Fruit fly (Drosophila melanogaster): Measurements from ENCODE around the gene RfC38.
A peak's percentile ranks its signal among the peaks of the same experiment; 100 is the strongest.

Gene RfC38

DNA sequence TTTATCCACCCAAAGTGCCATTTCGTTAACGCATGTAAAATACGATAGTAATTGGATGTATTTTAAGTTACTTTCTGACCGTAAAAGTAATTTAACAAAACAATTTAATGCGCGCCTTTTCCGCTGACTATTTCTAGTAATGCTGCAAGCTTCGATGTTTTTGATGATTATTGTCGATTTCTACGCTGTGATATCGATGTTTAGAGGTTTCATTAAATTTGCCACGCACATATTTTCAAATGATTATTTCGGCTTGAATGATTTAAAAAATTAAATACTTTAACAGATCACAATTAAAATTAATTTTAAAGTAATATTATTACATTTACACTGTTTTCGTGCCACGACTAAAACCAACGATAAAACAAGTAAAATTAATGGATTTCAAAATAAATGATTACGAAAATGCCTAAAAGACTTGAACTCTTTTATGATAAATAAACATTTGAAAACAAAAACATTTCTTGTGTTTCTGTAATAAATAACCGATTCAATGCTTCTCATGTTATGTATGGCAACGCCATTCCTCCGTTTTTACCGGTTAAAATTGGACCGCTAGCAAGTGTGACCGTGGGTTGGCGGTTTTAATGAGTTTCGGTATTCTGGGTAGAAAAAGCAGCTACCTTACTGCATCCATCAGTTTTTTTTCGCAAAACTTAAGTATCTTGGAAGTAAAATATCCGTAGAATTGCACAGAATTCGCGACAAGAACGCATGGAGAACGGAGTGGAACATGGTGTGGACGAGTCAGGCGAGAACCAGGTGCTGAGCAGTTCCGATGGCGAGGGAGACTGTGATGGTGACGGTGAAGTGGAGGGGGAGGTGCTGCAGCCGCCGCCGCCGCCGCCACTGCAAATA, at the start of gene RfC38, which contains the start of gene CG4751:
Gene RfC38 (minus strand): TSS at position 495 of the 858 bp plus-strand sequence.
Gene CG4751 (plus strand): TSS at position 587 of the 858 bp plus-strand sequence.
- TF ChIP-seq CG8478 (optimal IDR thresholded peaks at IDR 0.05) (no peak), CTCF (optimal IDR thresholded peaks at IDR 0.05) (no peak)

DNA sequence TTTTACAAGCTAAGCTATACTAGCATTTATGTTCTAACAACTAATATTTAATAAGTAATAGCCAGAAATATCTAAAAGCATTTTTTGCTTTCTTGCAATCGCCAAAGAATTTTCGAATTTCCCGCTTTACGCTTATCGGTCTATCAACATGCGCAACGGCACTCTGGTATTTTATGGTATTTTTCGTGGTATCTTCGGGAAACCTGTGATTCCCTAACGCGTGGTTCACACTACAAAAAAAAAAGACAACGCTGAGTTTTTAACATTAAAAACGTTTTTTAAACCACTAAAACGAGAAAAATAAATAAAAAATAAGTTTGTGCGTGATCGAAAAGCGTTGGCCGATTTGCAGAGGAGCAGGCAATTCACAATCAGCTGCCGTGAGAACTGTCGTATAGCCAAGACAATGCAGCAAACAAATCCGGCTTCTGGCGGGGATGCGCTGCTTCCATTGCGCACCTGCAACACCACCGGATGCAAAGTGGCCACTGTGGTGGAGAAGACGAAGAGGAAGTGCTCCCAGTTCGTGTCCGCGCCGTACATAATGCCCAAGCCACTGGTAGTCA, 48.5 kb upstream of the RfC38 start, which contains the start of gene Boh2:
Gene Boh2 (plus strand): TSS at position 207 of the 566 bp plus-strand sequence.
- TF ChIP-seq CG8478 (optimal IDR thresholded peaks at IDR 0.05) (no peak), CTCF (optimal IDR thresholded peaks at IDR 0.05) (peak in 1 of 2 experiments; percentile 8)

DNA sequence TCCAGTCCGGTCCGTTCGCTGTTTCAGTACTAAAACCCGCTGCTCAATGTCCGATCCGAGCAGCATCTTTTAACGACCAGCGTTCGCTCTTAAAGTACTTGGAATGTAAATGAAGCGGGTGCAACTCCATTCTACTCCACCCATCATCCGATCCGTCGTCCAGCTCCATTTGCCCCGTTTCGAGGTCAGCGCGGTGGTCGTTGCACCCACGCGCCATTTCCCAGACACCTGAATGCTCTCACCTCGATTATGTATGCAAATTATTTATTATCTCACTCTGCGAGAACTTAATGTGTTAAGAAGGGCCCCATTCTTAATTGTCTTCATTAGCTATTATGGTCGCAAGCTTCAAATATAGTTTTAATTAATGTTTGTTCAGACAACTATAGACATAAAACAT, 47.9 kb upstream of the RfC38 start:
- no peak for TF ChIP-seq CTCF (optimal IDR thresholded peaks at IDR 0.05)
- no peak for TF ChIP-seq CG8478 (optimal IDR thresholded peaks at IDR 0.05)

DNA sequence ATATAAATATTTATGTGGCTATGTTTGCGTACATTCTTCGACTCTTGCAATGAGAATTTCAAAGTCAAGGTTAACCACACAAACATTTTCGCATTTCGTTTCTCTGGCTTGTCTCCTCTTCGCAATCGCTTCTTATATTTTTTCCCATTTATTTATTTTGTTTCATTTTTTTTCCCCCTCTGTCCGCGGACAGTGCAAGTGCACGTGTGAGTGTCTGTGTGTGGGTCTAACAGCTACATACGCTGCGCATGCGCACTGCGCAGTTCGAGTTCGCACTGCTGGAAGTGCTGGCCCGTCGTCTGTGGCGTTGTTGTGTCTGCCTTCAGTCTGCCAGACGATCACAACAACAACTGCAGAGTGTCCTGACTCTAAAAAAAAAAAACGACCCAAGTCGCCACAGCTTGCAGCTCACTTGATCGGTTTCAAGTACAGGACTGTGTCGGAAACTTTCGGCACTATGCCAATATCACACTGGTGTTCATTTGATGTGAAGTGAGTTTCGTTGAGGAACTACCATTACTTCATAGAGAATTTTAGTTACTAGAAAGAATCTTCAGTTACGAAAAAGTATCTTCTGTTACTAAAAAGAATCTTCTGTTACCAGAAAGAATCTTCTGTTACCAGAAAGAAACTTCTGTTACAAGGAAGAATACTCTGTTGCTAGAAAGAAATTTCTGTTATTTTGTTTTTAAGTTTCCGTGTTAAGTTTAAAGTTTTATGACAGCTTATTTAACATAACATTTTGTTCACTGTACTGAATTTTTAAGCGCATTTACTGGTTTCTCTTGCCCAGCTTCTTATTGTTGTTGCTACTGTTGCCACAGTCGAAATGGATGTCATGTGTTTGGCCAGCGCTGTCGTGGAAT, 45.2 kb upstream of the RfC38 start:
- TF ChIP-seq CG8478 (optimal IDR thresholded peaks at IDR 0.05), result no peak
- TF ChIP-seq CTCF (optimal IDR thresholded peaks at IDR 0.05), result no peak

DNA sequence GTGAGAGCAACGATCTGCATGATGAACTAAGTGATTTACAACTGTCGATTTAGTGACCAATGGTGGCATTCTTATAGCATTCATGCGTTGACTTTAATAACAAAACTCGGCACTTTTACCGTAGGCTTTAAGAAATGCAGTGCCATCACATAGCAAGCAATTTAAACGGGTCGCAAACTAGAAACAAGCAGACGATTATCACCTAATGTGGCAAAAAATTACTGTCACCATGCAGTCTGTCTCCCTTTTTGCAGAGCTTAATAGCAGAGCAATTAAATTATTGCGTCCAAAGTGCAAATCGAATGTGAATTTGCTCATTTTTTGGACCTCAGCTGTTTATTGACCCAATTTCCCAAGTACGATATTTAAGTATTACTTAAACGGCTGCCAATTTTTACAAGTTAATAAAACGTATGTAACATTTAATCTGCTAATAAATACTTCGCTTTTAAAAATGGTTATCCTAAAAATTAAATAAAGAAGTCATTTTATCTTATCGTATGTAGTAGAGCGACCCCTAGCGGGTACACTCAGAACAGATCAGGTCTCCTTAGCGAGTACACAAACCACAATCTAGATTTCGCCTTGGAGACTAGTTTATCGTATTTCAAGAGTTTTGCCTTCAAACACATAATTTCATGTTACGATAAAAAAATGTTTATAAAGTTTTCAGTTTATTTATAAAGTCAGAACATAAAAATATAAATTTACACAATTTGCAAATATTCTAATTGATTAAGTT, 41.3 kb upstream of the RfC38 start, which contains the start of gene Vm32E:
Gene Vm32E (minus strand): TSS at position 51 of the 742 bp plus-strand sequence.
- no peak for TF ChIP-seq CG8478 (optimal IDR thresholded peaks at IDR 0.05)
- peak; percentile 79 to 92 for TF ChIP-seq CTCF (optimal IDR thresholded peaks at IDR 0.05)

DNA sequence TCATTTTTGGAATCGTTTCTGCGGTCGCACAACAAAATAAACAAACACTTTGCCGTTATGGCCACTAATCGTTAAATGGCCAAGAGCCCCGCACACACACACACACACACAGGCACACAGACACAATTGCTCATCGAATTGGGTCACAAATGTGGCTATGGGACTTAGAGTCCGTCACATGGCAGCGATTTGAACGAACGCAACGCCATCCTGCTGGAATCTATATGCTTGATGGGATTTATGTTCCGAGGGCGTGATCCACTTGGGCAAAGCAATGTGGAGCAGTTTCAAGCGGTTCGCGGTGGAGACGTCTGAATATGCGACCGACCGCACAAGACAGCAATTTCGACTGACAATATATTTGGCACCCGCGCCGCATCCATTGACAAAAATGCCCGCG, 40.1 kb upstream of the RfC38 start:
- TF ChIP-seq CTCF (optimal IDR thresholded peaks at IDR 0.05) (no peak), CG8478 (optimal IDR thresholded peaks at IDR 0.05) (no peak)

DNA sequence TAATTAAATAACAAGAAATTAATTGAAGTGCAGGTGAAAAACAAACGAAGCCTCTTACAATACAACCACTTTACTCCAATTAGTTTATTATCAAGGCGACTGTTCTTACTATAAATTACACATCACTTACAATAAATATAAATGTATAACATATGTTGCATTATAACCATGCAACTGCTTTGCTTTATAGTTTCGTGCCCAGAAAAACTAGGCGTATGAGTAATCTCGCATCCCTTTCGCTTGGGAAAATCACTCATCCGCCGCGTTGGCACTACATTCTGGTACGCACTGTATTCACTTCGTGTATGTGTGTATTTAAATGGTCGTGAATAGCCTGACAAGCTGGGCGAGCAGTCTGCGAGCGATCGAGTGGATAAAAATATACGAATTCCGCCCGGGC, 39.5 kb upstream of the RfC38 start:
- TF ChIP-seq CG8478 (optimal IDR thresholded peaks at IDR 0.05), result no peak
- no peak for TF ChIP-seq CTCF (optimal IDR thresholded peaks at IDR 0.05)

DNA sequence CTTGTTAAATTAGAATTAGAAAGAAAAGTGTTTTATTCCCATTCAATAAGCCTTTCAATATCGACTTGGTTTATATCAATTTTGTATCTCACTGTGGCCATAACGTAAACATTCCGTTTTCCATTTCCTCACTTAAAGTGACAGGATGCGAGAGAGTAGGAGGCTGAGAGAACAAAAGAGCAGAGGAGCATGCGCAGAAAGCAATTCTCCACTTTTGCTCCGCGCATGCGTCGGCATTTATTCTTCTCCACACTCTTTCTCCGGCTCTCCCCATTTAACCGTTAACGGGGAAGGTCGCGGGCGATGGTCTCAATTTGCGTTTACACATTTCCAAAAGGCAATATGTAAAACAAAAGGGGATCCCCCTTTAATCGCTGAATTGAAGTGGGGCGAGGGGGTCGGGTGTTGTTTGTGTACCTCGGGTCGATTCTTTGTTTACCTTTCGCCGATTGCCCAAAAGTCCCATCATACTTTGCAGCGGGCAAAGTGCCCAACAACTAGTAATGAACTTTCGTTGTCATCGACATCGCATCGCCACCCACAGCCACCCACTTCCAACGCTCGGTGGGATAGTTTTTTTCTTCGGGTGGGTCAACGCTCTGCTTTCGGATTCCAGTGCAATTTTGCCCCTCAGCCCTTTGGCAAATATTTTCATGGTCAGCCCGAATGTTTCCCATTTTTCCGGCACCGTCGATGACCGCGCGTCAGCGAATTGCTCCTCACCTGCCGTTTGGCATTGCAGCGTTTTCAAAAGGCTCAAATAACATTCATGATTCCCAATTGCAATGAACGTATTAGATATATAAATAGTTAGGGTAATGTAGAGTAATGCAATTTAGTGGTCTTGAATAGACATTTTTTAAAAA, 38.5 kb upstream of the RfC38 start:
- TF ChIP-seq CTCF (optimal IDR thresholded peaks at IDR 0.05) (no peak), CG8478 (optimal IDR thresholded peaks at IDR 0.05) (no peak)

DNA sequence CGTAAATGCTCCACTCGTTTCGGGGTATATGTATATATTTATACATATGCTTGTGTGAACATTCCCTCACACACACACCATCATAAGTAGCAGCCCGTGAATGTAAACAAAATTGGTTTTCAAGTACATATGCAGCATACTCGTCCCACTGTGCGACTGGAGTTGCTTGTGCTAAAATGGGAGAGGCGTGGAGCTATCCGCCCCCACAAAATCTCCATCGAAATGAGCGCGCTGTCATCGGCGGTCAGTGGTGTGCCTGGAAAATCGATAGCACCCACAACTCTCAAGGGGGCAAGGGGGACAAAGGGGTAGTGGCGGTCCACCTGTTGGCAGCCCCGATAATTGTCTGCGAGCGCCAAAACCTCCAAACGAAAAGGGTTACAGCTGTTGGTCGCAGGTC, 37.6 kb upstream of the RfC38 start:
- TF ChIP-seq CTCF (optimal IDR thresholded peaks at IDR 0.05) (no peak), CG8478 (optimal IDR thresholded peaks at IDR 0.05) (no peak)

DNA sequence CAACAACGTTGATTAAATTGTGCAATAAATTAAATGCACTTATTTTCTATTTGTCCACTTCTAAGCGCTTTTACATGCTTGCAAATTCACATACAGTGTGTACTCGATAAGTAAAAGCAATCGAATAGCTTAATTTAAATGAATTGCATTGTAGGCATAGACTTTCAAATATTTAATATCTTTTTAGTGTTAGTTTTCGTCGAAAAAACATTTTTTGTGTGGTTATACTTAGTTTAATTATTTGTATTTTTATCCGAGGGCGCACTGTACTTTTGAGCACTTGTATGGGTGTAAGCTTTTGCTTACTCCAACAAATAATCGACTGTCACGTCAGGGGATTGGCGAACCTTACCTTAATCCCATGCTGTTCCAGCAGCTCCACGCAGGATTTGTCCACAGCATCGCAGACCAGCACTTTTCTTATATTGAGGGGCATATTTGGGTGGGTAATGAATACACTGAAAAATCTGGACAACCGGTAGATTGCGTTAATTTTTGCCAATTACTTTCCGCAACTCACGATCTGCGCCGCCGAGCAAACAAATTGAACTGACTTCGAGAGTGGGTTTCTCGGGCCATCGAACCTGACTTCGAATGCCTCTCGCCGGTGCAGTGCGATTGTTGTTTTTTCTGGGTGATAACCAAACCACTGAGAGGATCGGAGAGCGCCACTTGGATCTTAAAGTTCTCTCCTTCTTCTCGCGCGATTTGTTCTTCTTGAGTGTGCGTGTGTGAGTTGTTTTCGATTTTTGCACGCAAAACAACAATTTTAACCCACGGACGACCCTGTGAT, 24.9 kb upstream of the RfC38 start, which contains the start of gene CG6287:
Gene CG6287 (minus strand): TSS at position 556 of the 793 bp plus-strand sequence.
- TF ChIP-seq CG8478 (optimal IDR thresholded peaks at IDR 0.05), result no peak
- peak in 1 of 2 experiments; percentile 17 for TF ChIP-seq CTCF (optimal IDR thresholded peaks at IDR 0.05)

DNA sequence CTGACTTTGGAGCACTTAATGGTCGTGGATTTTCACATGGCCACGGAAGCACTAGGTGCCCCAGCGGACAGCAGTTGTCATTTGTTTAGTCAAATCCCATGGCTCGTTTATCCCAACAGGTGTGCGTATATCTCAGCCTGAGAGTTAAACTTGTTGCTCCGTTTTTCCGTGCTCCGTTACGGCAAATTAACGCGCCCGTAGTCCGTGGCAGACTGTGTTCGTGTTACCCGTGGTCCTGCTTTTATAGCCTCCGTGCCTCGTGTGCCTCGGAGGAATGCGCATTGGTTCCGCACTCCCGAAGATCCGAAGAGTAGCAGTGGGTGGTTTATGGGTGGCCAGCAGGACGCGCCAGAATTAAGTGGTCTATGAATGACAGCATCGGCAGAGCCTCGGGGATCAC, 18.5 kb upstream of the RfC38 start, which contains the start of gene Gyc32E:
Gene Gyc32E (minus strand): TSS at position 133 of the 400 bp plus-strand sequence.
- no peak for TF ChIP-seq CG8478 (optimal IDR thresholded peaks at IDR 0.05)
- no peak for TF ChIP-seq CTCF (optimal IDR thresholded peaks at IDR 0.05)

DNA sequence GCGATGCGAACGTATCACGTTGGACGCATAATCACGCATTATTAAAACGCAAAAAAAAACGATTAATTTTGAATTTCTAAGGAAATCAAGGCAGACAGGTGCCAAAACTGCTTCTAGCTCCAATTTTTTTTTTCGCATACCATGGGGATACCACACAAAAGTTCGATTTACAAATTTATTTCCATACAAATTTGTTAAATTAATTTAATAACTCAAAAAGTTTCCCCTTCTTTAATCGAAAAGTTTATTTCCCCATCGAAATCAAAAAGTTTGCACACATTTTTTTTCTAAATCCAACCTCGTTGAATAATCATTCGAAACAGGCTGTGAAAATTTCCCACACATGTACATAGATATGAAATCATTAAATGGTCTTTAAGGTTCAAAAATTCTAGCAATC, 14.9 kb upstream of the RfC38 start, which contains the start of gene CG31867:
Gene CG31867 (minus strand): TSS at position 101 of the 400 bp plus-strand sequence.
- no peak for TF ChIP-seq CG8478 (optimal IDR thresholded peaks at IDR 0.05)

Measured in S2 (cell line).